Worm (Caenorhabditis elegans) whole organism, young adult: ENCODE data around the gene unc-79.

ENCODE experiments used
- F39B2.1 ChIP-seq: fragments of 200-800 bp; sonication (Bioruptor generic); IDR thresholded peaks from 2 replicates; pipeline ENCODE4 v1.3.6; 2022; ENCODE audit warnings: missing genetic modification reagents, missing genetic modification characterization, missing compliant biosample characterization
- ama-1 ChIP-seq, 3 experiments: fragments of 150-350 bp in 1 of 3; sonication (generic microtip) in 2 of 3; optimal IDR thresholded peaks; 2 replicates each; lab custom pipeline; 2014 to 2018; ENCODE audit warnings: missing biosample characterization in 2 of 3, missing genetic modification characterization in 2 of 3, missing genetic modification reagents in 2 of 3
- chd-7 ChIP-seq: sonication (generic microtip); optimal IDR thresholded peaks from 2 replicates; lab custom pipeline; 2016; ENCODE audit warnings: mild to moderate bottlenecking, missing genetic modification characterization, moderate library complexity, missing compliant biosample characterization
- ets-4 ChIP-seq: fragments of 200-800 bp; sonication (Bioruptor generic); optimal IDR thresholded peaks from 2 replicates; lab custom pipeline; 2018; ENCODE audit warnings: mild to moderate bottlenecking, missing genetic modification characterization, missing compliant biosample characterization
- him-1 ChIP-seq: sonication (generic microtip); optimal IDR thresholded peaks from 2 replicates; lab custom pipeline; 2016; ENCODE audit warnings: missing genotype, missing genetic modification reagents, missing genetic modification characterization, missing compliant biosample characterization
- hmg-1.2 ChIP-seq: fragments of 200-800 bp; sonication (Bioruptor generic); IDR thresholded peaks from 2 replicates; pipeline ENCODE4 v1.3.6; 2022; ENCODE audit warnings: missing genetic modification reagents, missing genetic modification characterization, missing compliant biosample characterization
- let-607 ChIP-seq, 2 experiments: fragments of 200-800 bp in 1 of 2; sonication (Bioruptor generic) in 1 of 2; sonication (generic microtip) in 1 of 2; optimal IDR thresholded peaks; 2 replicates each; lab custom pipeline; 2016 to 2018; ENCODE audit warnings: mild to moderate bottlenecking in 2 of 2, missing compliant biosample characterization in 2 of 2, missing genetic modification characterization in 2 of 2, moderate library complexity in 2 of 2, missing genotype in 1 of 2
- lin-35 ChIP-seq, 3 experiments: fragments of 150-350 bp in 2 of 3; sonication (generic microtip) in 1 of 3; optimal IDR thresholded peaks; 2 replicates each; lab custom pipeline; 2014 to 2018; ENCODE audit warnings: missing biosample characterization in 3 of 3, missing genetic modification characterization in 3 of 3, missing genetic modification reagents in 3 of 3
- madf-10 ChIP-seq: sonication (generic microtip); optimal IDR thresholded peaks from 2 replicates; lab custom pipeline; 2016; ENCODE audit warnings: mild to moderate bottlenecking, missing genetic modification characterization, missing compliant biosample characterization
- madf-8 ChIP-seq: fragments of 200-800 bp; sonication (Bioruptor generic); conservative IDR thresholded peaks from 2 replicates; pipeline ENCODE4 v1.3.6; 2022; ENCODE audit warnings: missing genetic modification reagents, missing genetic modification characterization, missing compliant biosample characterization
- mel-28 ChIP-seq: sonication (generic microtip); optimal IDR thresholded peaks from 2 replicates; lab custom pipeline; 2016; ENCODE audit warnings: borderline replicate concordance, mild to moderate bottlenecking, missing genetic modification characterization, missing compliant biosample characterization
- nfya-1 ChIP-seq: sonication (generic microtip); optimal IDR thresholded peaks from 2 replicates; lab custom pipeline; 2017; ENCODE audit warnings: antibody characterized with exemption, missing compliant biosample characterization, missing genetic modification characterization, borderline replicate concordance; ENCODE audit not compliant: insufficient read depth
- snpc-4 ChIP-seq, 5 experiments: fragments of 150-350 bp in 1 of 5; sonication (generic microtip) in 4 of 5; optimal IDR thresholded peaks; 2 replicates each; lab custom pipeline; 2014 to 2018; ENCODE audit warnings: missing genetic modification characterization in 5 of 5, missing biosample characterization in 3 of 5, antibody characterized with exemption in 2 of 5, mild to moderate bottlenecking in 2 of 5, missing compliant biosample characterization in 2 of 5, missing genotype in 2 of 5, moderate library complexity in 2 of 5, missing genetic modification reagents in 1 of 5
- unc-62 ChIP-seq: fragments of 150-350 bp; optimal IDR thresholded peaks from 2 replicates; lab custom pipeline; 2014; ENCODE audit warnings: missing biosample characterization, missing genetic modification reagents, missing genetic modification characterization

- TF ChIP-seq him-1 (tag; lab: Kevin White, UChicago) = no peak
- no peak for TF ChIP-seq let-607 (tag; optimal IDR thresholded peaks at IDR 0.05; lab: Kevin White, UChicago)
- TF ChIP-seq ama-1 (optimal IDR thresholded peaks at IDR 0.05; lab: Kevin White, UChicago) = no peak
- TF ChIP-seq ama-1 (GFP tag; optimal IDR thresholded peaks at IDR 0.05; lab: Kevin White, UChicago) = no peak
- no peak for TF ChIP-seq unc-62 (GFP tag; lab: Kevin White, UChicago)
- TF ChIP-seq F39B2.1 (GFP tag; lab: Robert Waterston, UW) = no peak
- TF ChIP-seq madf-10 (tag; lab: Kevin White, UChicago) = no peak
- TF ChIP-seq chd-7 (tag; lab: Kevin White, UChicago) = no peak
- no peak for TF ChIP-seq snpc-4 (GFP tag; optimal IDR thresholded peaks at IDR 0.05; lab: Kevin White, UChicago)
- TF ChIP-seq snpc-4 (tag; optimal IDR thresholded peaks at IDR 0.05; lab: Kevin White, UChicago) = no peak
- TF ChIP-seq hmg-1.2 (GFP tag; lab: Robert Waterston, UW) = no peak
- no peak for TF ChIP-seq ets-4 (GFP tag; lab: Kevin White, UChicago)
- TF ChIP-seq lin-35 (GFP tag; optimal IDR thresholded peaks at IDR 0.05; lab: Kevin White, UChicago) = no peak
- no peak for TF ChIP-seq nfya-1 (tag; lab: Kevin White, UChicago)
- no peak for TF ChIP-seq mel-28 (tag; lab: Kevin White, UChicago)
- no peak for TF ChIP-seq madf-8 (GFP tag; lab: Robert Waterston, UW)
Observed at ce11 chrIII:4088338-4088918, 22.0 kb downstream of the unc-79 start.
